Fruit fly (Drosophila melanogaster) whole organism, wandering third instar larva: ENCODE measurements around the gene TBC1d7.

Experiments used
- Abd-B ChIP-seq: fragments of >200 bp; optimal IDR thresholded peaks from 2 replicates; lab custom pipeline; 2017; ENCODE audit warnings: missing biosample characterization, missing genetic modification characterization
- Hnf4 ChIP-seq: fragments of 200-800 bp; sonication (Bioruptor generic); optimal IDR thresholded peaks from 2 replicates; lab custom pipeline; 2016; ENCODE audit warnings: missing biosample characterization, mild to moderate bottlenecking, missing genetic modification characterization
- Jra ChIP-seq: sonication (Bioruptor generic); optimal IDR thresholded peaks from 2 replicates; lab custom pipeline; 2016; ENCODE audit warnings: missing biosample characterization, missing genetic modification characterization
- Sp1 ChIP-seq: fragments of 200-800 bp; sonication (Bioruptor generic); optimal IDR thresholded peaks from 3 replicates; lab custom pipeline; 2019; ENCODE audit warnings: missing biosample characterization, mild to moderate bottlenecking, missing genetic modification characterization, moderate library complexity
- rgr ChIP-seq: fragments of 200-800 bp; sonication (Bioruptor generic); optimal IDR thresholded peaks from 3 replicates; lab custom pipeline; 2016; ENCODE audit warnings: missing biosample characterization, mild to moderate bottlenecking, missing genetic modification characterization
- sage ChIP-seq: fragments of 200-800 bp; sonication (Bioruptor generic); optimal IDR thresholded peaks from 2 replicates; lab custom pipeline; 2016; ENCODE audit warnings: missing biosample characterization, mild to moderate bottlenecking, missing genetic modification characterization

DNA sequence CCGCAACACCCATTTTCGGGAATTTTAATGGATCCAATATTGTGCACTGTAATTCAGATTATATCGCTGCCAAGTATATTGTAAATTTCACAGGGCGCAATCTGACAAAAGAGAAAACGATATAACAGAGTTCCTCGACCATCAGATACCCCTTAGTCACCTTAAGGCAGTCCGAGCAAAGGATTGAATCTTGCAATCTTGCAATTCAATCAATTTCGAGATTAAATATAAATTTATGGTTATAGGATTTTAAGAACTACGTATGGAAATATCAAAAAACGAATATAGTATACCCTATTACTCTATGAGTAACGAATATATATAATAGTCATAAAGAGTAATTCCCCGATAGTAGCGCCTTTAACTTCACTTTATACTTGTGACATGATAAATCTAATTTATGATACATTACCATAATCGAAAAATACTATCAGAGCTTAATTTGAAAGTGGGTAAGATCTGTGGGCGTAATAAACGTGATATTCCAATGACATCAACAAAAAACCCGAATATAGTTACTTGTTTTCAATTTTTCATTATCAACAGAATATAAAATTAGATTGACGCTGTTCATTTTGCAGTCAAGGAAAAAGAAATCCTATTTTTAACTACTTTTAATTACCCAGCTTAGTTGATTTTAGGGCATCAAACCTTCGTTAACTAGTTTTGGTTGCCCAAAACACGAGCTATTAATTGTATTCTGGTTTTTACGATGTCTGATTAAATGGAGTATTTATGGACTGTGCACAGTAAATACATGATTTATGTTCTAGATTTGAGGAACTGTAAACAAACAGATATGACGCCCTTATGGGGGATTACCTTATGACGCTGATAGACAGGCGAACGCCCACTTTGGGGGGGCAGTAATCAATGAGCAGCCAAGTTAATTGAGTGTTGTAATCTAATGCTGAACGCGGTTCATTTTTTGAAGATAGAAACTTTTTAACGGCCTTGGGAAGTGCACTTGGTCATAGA is 22.8 kb upstream of the TBC1d7 start:
- no peak for TF ChIP-seq Jra (GFP tag; lab: Kevin White, UChicago)
- no peak for TF ChIP-seq Sp1 (GFP tag; lab: Kevin White, UChicago)
- no peak for TF ChIP-seq Hnf4 (GFP tag; lab: Kevin White, UChicago)
- TF ChIP-seq sage (GFP tag; lab: Kevin White, UChicago): no peak
- TF ChIP-seq Abd-B (GFP tag; lab: Kevin White, UChicago): no peak
- TF ChIP-seq rgr (GFP tag; lab: Kevin White, UChicago): no peak
